Worm (Caenorhabditis elegans) whole organism, young adult: ENCODE results near the gene hpl-2.

Source experiments
- B0035.1 ChIP-seq: sonication (generic microtip); optimal IDR thresholded peaks from 2 replicates; lab custom pipeline; 2016; ENCODE audit warnings: missing genetic modification characterization, mild to moderate bottlenecking, missing compliant biosample characterization, missing genotype, missing genetic modification reagents
- B0336.3 ChIP-seq: fragments of 200-800 bp; sonication (Bioruptor generic); IDR thresholded peaks from 2 replicates; pipeline ENCODE4 v1.3.6; 2022; ENCODE audit warnings: missing genetic modification characterization, missing compliant biosample characterization
- F22D6.2 ChIP-seq: sonication (generic microtip); optimal IDR thresholded peaks from 2 replicates; lab custom pipeline; 2016; ENCODE audit warnings: mild to moderate bottlenecking, missing genetic modification characterization, missing compliant biosample characterization
- F55B11.4 ChIP-seq: sonication (generic microtip); optimal IDR thresholded peaks from 2 replicates; lab custom pipeline; 2016; ENCODE audit warnings: missing compliant biosample characterization, missing genetic modification characterization, borderline replicate concordance; ENCODE audit not compliant: insufficient read depth
- K11D2.4 ChIP-seq: fragments of 200-800 bp; sonication (Bioruptor generic); IDR thresholded peaks from 2 replicates; pipeline ENCODE4 v1.3.6; 2022; ENCODE audit warnings: missing genetic modification reagents, missing genetic modification characterization, missing compliant biosample characterization
- T07F8.4 ChIP-seq: sonication (generic microtip); optimal IDR thresholded peaks from 2 replicates; lab custom pipeline; 2016; ENCODE audit warnings: mild to moderate bottlenecking, missing genetic modification characterization, moderate library complexity, missing compliant biosample characterization
- Y53G8AR.9 ChIP-seq: fragments of 200-800 bp; sonication (Bioruptor generic); conservative IDR thresholded peaks from 2 replicates; pipeline ENCODE4 v1.3.6; 2022; ENCODE audit warnings: missing genetic modification reagents, missing genetic modification characterization, missing compliant biosample characterization
- Y67H2A.10 ChIP-seq: fragments of 200-800 bp; sonication (Bioruptor generic); conservative IDR thresholded peaks from 2 replicates; pipeline ENCODE4 v1.3.6; 2022; ENCODE audit warnings: missing genetic modification reagents, missing genetic modification characterization, missing compliant biosample characterization
- Y95B8A.8 ChIP-seq: fragments of 200-800 bp; sonication (Bioruptor generic); IDR thresholded peaks from 2 replicates; pipeline ENCODE4 v1.3.6; 2022; ENCODE audit warnings: missing genetic modification reagents, missing genetic modification characterization, missing compliant biosample characterization
- ZK185.1 ChIP-seq: sonication (generic microtip); optimal IDR thresholded peaks from 2 replicates; lab custom pipeline; 2016; ENCODE audit warnings: mild to moderate bottlenecking, missing genetic modification characterization, missing compliant biosample characterization; ENCODE audit not compliant: poor library complexity, severe bottlenecking
- athp-1 ChIP-seq: sonication (generic microtip); optimal IDR thresholded peaks from 2 replicates; lab custom pipeline; 2017; ENCODE audit warnings: mild to moderate bottlenecking, missing genetic modification characterization, missing compliant biosample characterization
- attf-5 ChIP-seq: fragments of 200-800 bp; sonication (Bioruptor generic); optimal IDR thresholded peaks from 2 replicates; lab custom pipeline; 2018; ENCODE audit warnings: mild to moderate bottlenecking, missing genetic modification characterization, missing compliant biosample characterization
- bed-1 ChIP-seq: fragments of 200-800 bp; sonication (Bioruptor generic); IDR thresholded peaks from 2 replicates; pipeline ENCODE4 v1.3.6; 2022; ENCODE audit warnings: missing genetic modification reagents, missing genetic modification characterization, missing compliant biosample characterization
- ceh-27 ChIP-seq: fragments of 200-800 bp; sonication (Bioruptor generic); optimal IDR thresholded peaks from 2 replicates; lab custom pipeline; 2018; ENCODE audit warnings: mild to moderate bottlenecking, missing genetic modification characterization, moderate library complexity, missing compliant biosample characterization
- ceh-58 ChIP-seq: fragments of 200-800 bp; sonication (Bioruptor generic); IDR thresholded peaks from 2 replicates; pipeline ENCODE4 v1.3.6; 2022; ENCODE audit warnings: missing genetic modification characterization, missing compliant biosample characterization
- ceh-79 ChIP-seq: sonication (generic microtip); optimal IDR thresholded peaks from 2 replicates; lab custom pipeline; 2017; ENCODE audit warnings: mild to moderate bottlenecking, missing genetic modification characterization, missing compliant biosample characterization
- dpff-1 ChIP-seq: sonication (generic microtip); optimal IDR thresholded peaks from 2 replicates; lab custom pipeline; 2017; ENCODE audit warnings: mild to moderate bottlenecking, missing genetic modification characterization, missing compliant biosample characterization
- dpl-1 ChIP-seq: fragments of 150-350 bp; optimal IDR thresholded peaks from 2 replicates; lab custom pipeline; 2014; ENCODE audit warnings: missing biosample characterization, missing genetic modification reagents, missing genetic modification characterization
- egl-18 ChIP-seq: fragments of 200-800 bp; sonication (Bioruptor generic); IDR thresholded peaks from 2 replicates; pipeline ENCODE4 v1.3.6; 2022; ENCODE audit warnings: missing genetic modification reagents, missing genetic modification characterization, missing compliant biosample characterization
- egl-44 ChIP-seq: fragments of 200-800 bp; sonication (Bioruptor generic); IDR thresholded peaks from 2 replicates; pipeline ENCODE4 v1.3.6; 2022; ENCODE audit warnings: missing genetic modification reagents, missing genetic modification characterization, missing compliant biosample characterization
- egrh-3 ChIP-seq: fragments of 200-800 bp; sonication (Bioruptor generic); IDR thresholded peaks from 2 replicates; pipeline ENCODE4 v1.3.6; 2022; ENCODE audit warnings: missing genetic modification reagents, missing genetic modification characterization, missing compliant biosample characterization
- ets-4 ChIP-seq: fragments of 200-800 bp; sonication (Bioruptor generic); optimal IDR thresholded peaks from 2 replicates; lab custom pipeline; 2018; ENCODE audit warnings: mild to moderate bottlenecking, missing genetic modification characterization, missing compliant biosample characterization
- hlh-12 ChIP-seq: sonication (generic microtip); optimal IDR thresholded peaks from 2 replicates; lab custom pipeline; 2016; ENCODE audit warnings: missing genetic modification characterization, missing compliant biosample characterization
- hrde-1 ChIP-seq: sonication (generic microtip); optimal IDR thresholded peaks from 2 replicates; lab custom pipeline; 2016; ENCODE audit warnings: missing genetic modification characterization, mild to moderate bottlenecking, missing compliant biosample characterization, moderate library complexity, missing genotype, missing genetic modification reagents, borderline replicate concordance
- hsf-1 ChIP-seq: fragments of 200-800 bp; sonication (Bioruptor generic); IDR thresholded peaks from 2 replicates; pipeline ENCODE4 v1.3.6; 2022; ENCODE audit warnings: missing genetic modification reagents, missing genetic modification characterization, missing compliant biosample characterization
- lag-1 ChIP-seq: fragments of 200-800 bp; sonication (Bioruptor generic); IDR thresholded peaks from 2 replicates; pipeline ENCODE4 v1.3.6; 2022; ENCODE audit warnings: missing genetic modification reagents, missing genetic modification characterization, missing compliant biosample characterization
- lin-40 ChIP-seq: sonication (generic microtip); optimal IDR thresholded peaks from 2 replicates; lab custom pipeline; 2016; ENCODE audit warnings: missing genetic modification characterization, mild to moderate bottlenecking, missing compliant biosample characterization, missing genotype, missing genetic modification reagents
- madf-10 ChIP-seq: sonication (generic microtip); optimal IDR thresholded peaks from 2 replicates; lab custom pipeline; 2016; ENCODE audit warnings: mild to moderate bottlenecking, missing genetic modification characterization, missing compliant biosample characterization
- madf-3 ChIP-seq: fragments of 200-800 bp; sonication (Bioruptor generic); IDR thresholded peaks from 2 replicates; pipeline ENCODE4 v1.3.6; 2022; ENCODE audit warnings: missing genetic modification reagents, missing genetic modification characterization, missing compliant biosample characterization
- madf-6 ChIP-seq: fragments of 200-800 bp; sonication (Bioruptor generic); IDR thresholded peaks from 2 replicates; pipeline ENCODE4 v1.3.6; 2022; ENCODE audit warnings: missing genetic modification reagents, missing genetic modification characterization, missing compliant biosample characterization
- mcd-1 ChIP-seq: fragments of 200-800 bp; sonication (Bioruptor generic); IDR thresholded peaks from 2 replicates; pipeline ENCODE4 v1.3.6; 2022; ENCODE audit warnings: missing genetic modification reagents, missing genetic modification characterization, missing compliant biosample characterization
- mxl-1 ChIP-seq: sonication (generic microtip); optimal IDR thresholded peaks from 2 replicates; lab custom pipeline; 2016; ENCODE audit warnings: missing genetic modification characterization, missing compliant biosample characterization
- nfya-1 ChIP-seq: sonication (generic microtip); optimal IDR thresholded peaks from 2 replicates; lab custom pipeline; 2017; ENCODE audit warnings: antibody characterized with exemption, missing compliant biosample characterization, missing genetic modification characterization, borderline replicate concordance; ENCODE audit not compliant: insufficient read depth
- nfya-2 ChIP-seq: fragments of 200-800 bp; sonication (Bioruptor generic); IDR thresholded peaks from 2 replicates; pipeline ENCODE4 v1.3.6; 2022; ENCODE audit warnings: missing genetic modification reagents, missing genetic modification characterization, missing compliant biosample characterization
- pbrm-1 ChIP-seq: fragments of 200-800 bp; sonication (Bioruptor generic); IDR thresholded peaks from 2 replicates; pipeline ENCODE4 v1.3.6; 2022; ENCODE audit warnings: missing genetic modification reagents, missing genetic modification characterization, missing compliant biosample characterization
- pha-4 ChIP-seq: fragments of 150-350 bp; sonication (generic microtip); optimal IDR thresholded peaks from 2 replicates; lab custom pipeline; 2014; ENCODE audit warnings: missing biosample characterization, missing genetic modification reagents, missing genetic modification characterization
- rcor-1 ChIP-seq: fragments of 200-800 bp; sonication (Bioruptor generic); IDR thresholded peaks from 2 replicates; pipeline ENCODE4 v1.3.6; 2022; ENCODE audit warnings: missing genetic modification reagents, missing genetic modification characterization, missing compliant biosample characterization
- rec-8 ChIP-seq, 2 experiments: sonication (generic microtip); optimal IDR thresholded peaks; 2 replicates each; lab custom pipeline; 2016; ENCODE audit warnings: mild to moderate bottlenecking in 2 of 2, missing genetic modification characterization in 2 of 2, missing genetic modification reagents in 2 of 2, missing genotype in 2 of 2, missing biosample characterization in 1 of 2, missing compliant biosample characterization in 1 of 2, moderate library complexity in 1 of 2
- snpc-4 ChIP-seq, 5 experiments: fragments of 150-350 bp in 1 of 5; sonication (generic microtip) in 4 of 5; optimal IDR thresholded peaks; 2 replicates each; lab custom pipeline; 2014 to 2018; ENCODE audit warnings: missing genetic modification characterization in 5 of 5, missing biosample characterization in 3 of 5, antibody characterized with exemption in 2 of 5, mild to moderate bottlenecking in 2 of 5, missing compliant biosample characterization in 2 of 5, missing genotype in 2 of 5, moderate library complexity in 2 of 5, missing genetic modification reagents in 1 of 5
- somi-1 ChIP-seq: fragments of 200-800 bp; sonication (Bioruptor generic); optimal IDR thresholded peaks from 2 replicates; lab custom pipeline; 2018; ENCODE audit warnings: mild to moderate bottlenecking, missing genetic modification characterization, missing compliant biosample characterization
- sptf-2 ChIP-seq: fragments of 200-800 bp; sonication (Bioruptor generic); optimal IDR thresholded peaks from 2 replicates; lab custom pipeline; 2018; ENCODE audit warnings: mild to moderate bottlenecking, missing genetic modification characterization, missing compliant biosample characterization
- tbp1 ChIP-seq: fragments of 200-800 bp; sonication (Bioruptor generic); optimal IDR thresholded peaks from 2 replicates; lab custom pipeline; 2018; ENCODE audit warnings: mild to moderate bottlenecking, missing genetic modification characterization, missing compliant biosample characterization
- unc-130 ChIP-seq: sonication (generic microtip); optimal IDR thresholded peaks from 2 replicates; lab custom pipeline; 2016; ENCODE audit warnings: missing genetic modification reagents, missing genetic modification characterization, missing compliant biosample characterization
- xnd-1 ChIP-seq: sonication (generic microtip); optimal IDR thresholded peaks from 2 replicates; lab custom pipeline; 2016; ENCODE audit warnings: missing genotype, missing genetic modification reagents, missing genetic modification characterization, missing compliant biosample characterization
- zfh-2 ChIP-seq: fragments of 200-800 bp; sonication (Bioruptor generic); conservative IDR thresholded peaks from 2 replicates; pipeline ENCODE4 v1.3.6; 2022; ENCODE audit warnings: missing genetic modification reagents, missing genetic modification characterization, missing compliant biosample characterization
- ztf-25 ChIP-seq: fragments of 200-800 bp; sonication (Bioruptor generic); IDR thresholded peaks from 2 replicates; pipeline ENCODE4 v1.3.6; 2022; ENCODE audit warnings: missing genetic modification reagents, missing genetic modification characterization, missing compliant biosample characterization

hpl-2 gene

DNA sequence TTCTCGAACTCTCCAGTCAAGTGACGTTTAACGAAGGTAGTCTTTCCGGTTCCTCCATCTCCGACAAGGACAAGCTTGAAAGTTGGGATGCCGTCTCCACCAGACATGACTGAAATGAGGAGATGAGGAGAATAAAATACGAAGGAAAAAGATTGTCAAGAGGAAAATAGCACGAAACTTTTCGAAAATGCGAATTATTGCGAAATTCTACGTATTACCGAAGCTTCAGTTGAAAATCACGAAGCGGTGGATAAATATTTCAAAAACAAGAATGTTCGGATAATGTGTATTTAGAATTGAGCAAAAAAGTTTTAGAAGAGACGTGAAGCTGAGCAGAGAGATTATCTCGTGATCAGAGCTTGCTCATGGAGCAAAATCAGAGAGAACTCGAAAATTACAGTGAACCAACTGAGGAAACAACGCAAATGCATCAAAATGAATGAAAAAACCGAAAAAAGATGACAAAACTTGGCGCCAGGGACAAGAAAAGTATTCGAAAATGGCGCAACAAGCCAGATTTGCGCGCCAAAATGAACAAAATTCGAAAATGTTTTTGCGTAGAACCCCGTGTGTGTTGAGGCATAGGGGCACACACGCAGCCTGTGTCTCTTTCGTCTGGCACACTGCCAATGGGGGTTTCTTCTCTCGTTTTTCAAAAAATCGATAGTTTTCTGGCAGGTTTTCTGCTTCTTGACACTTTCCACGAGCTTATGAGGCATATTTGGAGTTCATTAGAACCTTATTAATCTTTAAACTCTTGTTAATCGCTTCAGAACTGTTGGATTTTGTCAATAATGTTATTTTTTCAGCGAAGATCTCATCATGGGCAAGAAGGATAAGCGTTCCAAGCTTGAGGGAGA, 7.5 kb downstream of the hpl-2 start, which contains the start of the genes ran-1 and dkc-1 (continued):
- TF ChIP-seq ets-4 (GFP tag; lab: Kevin White, UChicago) (no peak), rec-8 (tag; optimal IDR thresholded peaks at IDR 0.05; lab: Kevin White, UChicago) (no peak), T07F8.4 (tag; lab: Kevin White, UChicago) (no peak), rcor-1 (GFP tag; lab: Robert Waterston, UW) (peak; percentile 81), madf-6 (GFP tag; lab: Robert Waterston, UW) (peak; percentile 98), egl-44 (GFP tag; lab: Robert Waterston, UW) (0 out of 2 replicates have a peak, but pooled peaks have one; percentile 44), nfya-1 (tag; lab: Kevin White, UChicago) (no peak), egl-18 (GFP tag; lab: Robert Waterston, UW) (no peak), nfya-2 (GFP tag; lab: Robert Waterston, UW) (no peak), ceh-58 (GFP tag; lab: Robert Waterston, UW) (no peak), dpff-1 (tag; lab: Kevin White, UChicago) (no peak), athp-1 (peak; percentile 81), Y53G8AR.9 (GFP tag; lab: Robert Waterston, UW) (peak; percentile 84), snpc-4 (GFP tag; optimal IDR thresholded peaks at IDR 0.05; lab: Kevin White, UChicago) (peak; percentile 35), snpc-4 (tag; optimal IDR thresholded peaks at IDR 0.05; lab: Kevin White, UChicago) (peak; percentile 31 to 52 (median 38)), lin-40 (peak; percentile 51), hlh-12 (no peak), madf-10 (tag; lab: Kevin White, UChicago) (no peak), ceh-79 (no peak), somi-1 (no peak), F55B11.4 (tag; lab: Kevin White, UChicago) (no peak), ZK185.1 (tag; lab: Kevin White, UChicago) (no peak), Y67H2A.10 (GFP tag; lab: Robert Waterston, UW) (peak; percentile 46; the same call in 1 of the 2 replicates), hsf-1 (GFP tag; lab: Robert Waterston, UW) (peak; percentile 84), hrde-1 (tag; lab: Kevin White, UChicago) (no peak), F22D6.2 (no peak), B0035.1 (tag; lab: Kevin White, UChicago) (no peak), mcd-1 (GFP tag; lab: Robert Waterston, UW) (peak; percentile 82), ceh-27 (GFP tag; lab: Kevin White, UChicago) (no peak), mxl-1 (tag; lab: Kevin White, UChicago) (no peak), bed-1 (GFP tag; lab: Robert Waterston, UW) (no peak), dpl-1 (GFP tag; lab: Kevin White, UChicago) (peak; percentile 95), egrh-3 (GFP tag; lab: Robert Waterston, UW) (peak; percentile 53), ztf-25 (no peak), lag-1 (GFP tag; lab: Robert Waterston, UW) (no peak), zfh-2 (GFP tag; lab: Robert Waterston, UW) (no peak), sptf-2 (GFP tag; lab: Kevin White, UChicago) (no peak), attf-5 (GFP tag; lab: Kevin White, UChicago) (peak; percentile 90), tbp1 (peak; percentile 65), xnd-1 (tag; lab: Kevin White, UChicago) (peak; percentile 89), K11D2.4 (GFP tag; lab: Robert Waterston, UW) (no peak), pha-4 (peak; percentile 13), Y95B8A.8 (GFP tag; lab: Robert Waterston, UW) (peak; percentile 84; the same call in 1 of the 2 replicates), madf-3 (GFP tag; lab: Robert Waterston, UW) (peak; percentile 86), B0336.3 (GFP tag; lab: Robert Waterston, UW) (peak; percentile 90), unc-130 (GFP tag; lab: Kevin White, UChicago) (peak; percentile 81), pbrm-1 (GFP tag; lab: Robert Waterston, UW) (peak; percentile 80)
